Fruit fly (Drosophila melanogaster): ENCODE measurements around the gene iPLA2-VIA.

iPLA2-VIA gene

dm6 chr3L:9899046-9899659 lies 35.0 kb upstream of the iPLA2-VIA start, which contains the start of gene nudE (continued):
- TF ChIP-seq CG12219 (GFP tag; optimal IDR thresholded peaks at IDR 0.05): no peak
- TF ChIP-seq insv (GFP tag; optimal IDR thresholded peaks at IDR 0.05): no peak
- TF ChIP-seq CG6791 (GFP tag; IDR thresholded peaks at IDR 0.05; ENCODE audit: partially characterized antibody): no peak
- peak; percentile 54 for TF ChIP-seq Max (GFP tag; optimal IDR thresholded peaks at IDR 0.05)
- peak; percentile 21 for TF ChIP-seq pho (GFP tag; optimal IDR thresholded peaks at IDR 0.05)
- TF ChIP-seq caup (GFP tag; optimal IDR thresholded peaks at IDR 0.05; ENCODE audit: severe bottlenecking): peak; percentile 56
- TF ChIP-seq pzg (GFP tag; optimal IDR thresholded peaks at IDR 0.05): peak; percentile 64
- peak; percentile 12 for TF ChIP-seq sug (tag; optimal IDR thresholded peaks at IDR 0.05)
- TF ChIP-seq hb (GFP tag; IDR thresholded peaks at IDR 0.05; ENCODE audit: partially characterized antibody): no peak
- TF ChIP-seq CG7786 (GFP tag; optimal IDR thresholded peaks at IDR 0.05): no peak
- peak; percentile 10 for TF ChIP-seq B-H2 (GFP tag; optimal IDR thresholded peaks at IDR 0.05)
- no peak for TF ChIP-seq CG13287 (GFP tag; IDR thresholded peaks at IDR 0.05; ENCODE audit: partially characterized antibody)
- TF ChIP-seq Tbp (GFP tag; optimal IDR thresholded peaks at IDR 0.05): peak; percentile 22
- peak; percentile 38 for TF ChIP-seq zen (tag; optimal IDR thresholded peaks at IDR 0.05)
- TF ChIP-seq sens-2 (GFP tag; IDR thresholded peaks at IDR 0.05): no peak
- peak; percentile 29; the same call in 1 of the 2 replicates for TF ChIP-seq Scr (GFP tag; IDR thresholded peaks at IDR 0.05; ENCODE audit: partially characterized antibody)
- TF ChIP-seq disco-r (GFP tag; optimal IDR thresholded peaks at IDR 0.05): no peak
- no peak for TF ChIP-seq Hr39 (optimal IDR thresholded peaks at IDR 0.05)
- no peak; the same call in 1 of the 2 replicates for TF ChIP-seq ara (GFP tag; IDR thresholded peaks at IDR 0.05)
- no peak for TF ChIP-seq rib (GFP tag; IDR thresholded peaks at IDR 0.05)
- TF ChIP-seq corto (GFP tag; optimal IDR thresholded peaks at IDR 0.05): no peak
- no peak for TF ChIP-seq inv (GFP tag; IDR thresholded peaks at IDR 0.05; ENCODE audit: partially characterized antibody)
- TF ChIP-seq trh (GFP tag; optimal IDR thresholded peaks at IDR 0.05): no peak
- TF ChIP-seq Usf (GFP tag; optimal IDR thresholded peaks at IDR 0.05): no peak
- TF ChIP-seq crc (GFP tag; optimal IDR thresholded peaks at IDR 0.05): peak; percentile 21
- no peak for TF ChIP-seq CG12104 (GFP tag; optimal IDR thresholded peaks at IDR 0.05)
- peak; percentile 65 for TF ChIP-seq CG9932 (GFP tag; IDR thresholded peaks at IDR 0.05)
- no peak for TF ChIP-seq CG7963 (GFP tag; IDR thresholded peaks at IDR 0.05; ENCODE audit: partially characterized antibody)
- peak; percentile 27; the same call in 1 of the 2 replicates for TF ChIP-seq NFAT (GFP tag; IDR thresholded peaks at IDR 0.05)
- TF ChIP-seq CG11560 (tag; IDR thresholded peaks at IDR 0.05): no peak
- TF ChIP-seq CG14441 (GFP tag; IDR thresholded peaks at IDR 0.05): 0 out of 2 replicates have a peak, but pooled peaks have one; percentile 30
- no peak for TF ChIP-seq knrl (GFP tag; IDR thresholded peaks at IDR 0.05; ENCODE audit: partially characterized antibody)
- no peak for TF ChIP-seq CG18764 (GFP tag; optimal IDR thresholded peaks at IDR 0.05)
- no peak for TF ChIP-seq cas (GFP tag; IDR thresholded peaks at IDR 0.05)
- TF ChIP-seq Trl (optimal IDR thresholded peaks at IDR 0.05): no peak
- TF ChIP-seq Trl (GFP tag; optimal IDR thresholded peaks at IDR 0.05): peak; percentile 32
- peak; percentile 61 for TF ChIP-seq stwl (tag; optimal IDR thresholded peaks at IDR 0.05)
- no peak for TF ChIP-seq CG8359 (GFP tag; optimal IDR thresholded peaks at IDR 0.05; ENCODE audit: borderline replicate concordance)
- TF ChIP-seq az2 (GFP tag; optimal IDR thresholded peaks at IDR 0.05): no peak
- peak; percentile 91 for TF ChIP-seq CG10267 (tag; optimal IDR thresholded peaks at IDR 0.05)
- no peak for TF ChIP-seq ash1 (GFP tag; optimal IDR thresholded peaks at IDR 0.05)
- TF ChIP-seq CG7372 (GFP tag; IDR thresholded peaks at IDR 0.05): no peak
- peak; percentile 50 for TF ChIP-seq CG4282 (GFP tag; optimal IDR thresholded peaks at IDR 0.05)
- TF ChIP-seq CG1832 (GFP tag; optimal IDR thresholded peaks at IDR 0.05): no peak
- TF ChIP-seq CG16779 (GFP tag; IDR thresholded peaks at IDR 0.05): no peak
- peak; percentile 95 for TF ChIP-seq Ets65A (GFP tag)
- TF ChIP-seq kah (GFP tag; optimal IDR thresholded peaks at IDR 0.05): peak; percentile 48
- TF ChIP-seq CG15601 (tag; optimal IDR thresholded peaks at IDR 0.05): no peak
- TF ChIP-seq CG5180 (GFP tag; optimal IDR thresholded peaks at IDR 0.05): no peak
- peak; percentile 46 for TF ChIP-seq maf-S (GFP tag; optimal IDR thresholded peaks at IDR 0.05)

All from whole organism, embryonic.